Worm (Caenorhabditis elegans) whole organism, mixed stage, embryonic: ENCODE results near the gene clec-22.

Experiments
- nhr-12 ChIP-seq: fragments of 150-350 bp; optimal IDR thresholded peaks from 2 replicates; lab custom pipeline; 2014; ENCODE audit warnings: missing biosample characterization, missing genetic modification characterization
- nhr-237 ChIP-seq: fragments of 150-350 bp; optimal IDR thresholded peaks from 2 replicates; lab custom pipeline; 2014; ENCODE audit warnings: missing biosample characterization, missing genetic modification characterization
- nhr-76 ChIP-seq: sonication (generic microtip); optimal IDR thresholded peaks from 2 replicates; lab custom pipeline; 2017; ENCODE audit warnings: missing biosample characterization, missing genetic modification characterization
- snpc-4 ChIP-seq: fragments of 150-350 bp; optimal IDR thresholded peaks from 2 replicates; lab custom pipeline; 2014; ENCODE audit warnings: missing biosample characterization, missing genetic modification characterization

- TF ChIP-seq nhr-237 (tag; lab: Kevin White, UChicago): no peak
- TF ChIP-seq nhr-12 (tag; lab: Kevin White, UChicago): no peak
- TF ChIP-seq snpc-4 (tag; lab: Kevin White, UChicago): no peak
- TF ChIP-seq nhr-76 (tag; lab: Kevin White, UChicago): no peak
Measured at ce11 chrV:16902726-16903125, 44.5 kb downstream of the clec-22 start, which contains the start of gene srd-68.
